Worm (Caenorhabditis elegans): ENCODE measurements around the gene F15D4.4.

The F15D4.4 gene

ce11 chrII:13243021-13243420 is at the start of gene F15D4.4:
F15D4.4 (minus strand) TSS chrII:13243121.
- TF ChIP-seq dao-5 (tag; optimal IDR thresholded peaks at IDR 0.05) = no peak
- no peak for TF ChIP-seq W03F9.2 (tag; optimal IDR thresholded peaks at IDR 0.05)
- TF ChIP-seq him-1 (tag; optimal IDR thresholded peaks at IDR 0.05) = no peak

ce11 chrII:13291406-13292124 is 48.6 kb upstream of the F15D4.4 start:
- no peak for TF ChIP-seq him-1 (tag; optimal IDR thresholded peaks at IDR 0.05)
- no peak for TF ChIP-seq W03F9.2 (tag; optimal IDR thresholded peaks at IDR 0.05)
- no peak for TF ChIP-seq dao-5 (tag; optimal IDR thresholded peaks at IDR 0.05)

ce11 chrII:13290518-13291286 is 47.8 kb upstream of the F15D4.4 start:
- TF ChIP-seq dao-5 (tag; optimal IDR thresholded peaks at IDR 0.05) = no peak
- no peak for TF ChIP-seq W03F9.2 (tag; optimal IDR thresholded peaks at IDR 0.05)
- no peak for TF ChIP-seq him-1 (tag; optimal IDR thresholded peaks at IDR 0.05)

ce11 chrII:13289891-13290290 is 47.0 kb upstream of the F15D4.4 start:
- no peak for TF ChIP-seq dao-5 (tag; optimal IDR thresholded peaks at IDR 0.05)
- no peak for TF ChIP-seq him-1 (tag; optimal IDR thresholded peaks at IDR 0.05)
- TF ChIP-seq W03F9.2 (tag; optimal IDR thresholded peaks at IDR 0.05) = no peak

ce11 chrII:13285729-13286128 is 42.8 kb upstream of the F15D4.4 start, which contains the start of gene ztf-22:
ztf-22 (minus strand) TSS chrII:13285829.
- no peak for TF ChIP-seq him-1 (tag; optimal IDR thresholded peaks at IDR 0.05)
- no peak for TF ChIP-seq W03F9.2 (tag; optimal IDR thresholded peaks at IDR 0.05)
- TF ChIP-seq dao-5 (tag; optimal IDR thresholded peaks at IDR 0.05) = no peak

ce11 chrII:13284148-13284547 is 41.2 kb upstream of the F15D4.4 start:
- TF ChIP-seq him-1 (tag; optimal IDR thresholded peaks at IDR 0.05) (no peak), W03F9.2 (tag; optimal IDR thresholded peaks at IDR 0.05) (no peak), dao-5 (tag; optimal IDR thresholded peaks at IDR 0.05) (no peak)

ce11 chrII:13283486-13283885 is 40.6 kb upstream of the F15D4.4 start:
- TF ChIP-seq him-1 (tag; optimal IDR thresholded peaks at IDR 0.05) (no peak), dao-5 (tag; optimal IDR thresholded peaks at IDR 0.05) (no peak)

- TF ChIP-seq him-1 (tag; optimal IDR thresholded peaks at IDR 0.05) = no peak
- TF ChIP-seq dao-5 (tag; optimal IDR thresholded peaks at IDR 0.05) = no peak
Observed at ce11 chrII:13282566-13282965, 39.6 kb upstream of the F15D4.4 start.

ce11 chrII:13279216-13280123 is 36.5 kb upstream of the F15D4.4 start:
- TF ChIP-seq dao-5 (tag; optimal IDR thresholded peaks at IDR 0.05) = no peak
- no peak for TF ChIP-seq W03F9.2 (tag; optimal IDR thresholded peaks at IDR 0.05)
- no peak for TF ChIP-seq him-1 (tag; optimal IDR thresholded peaks at IDR 0.05)

- TF ChIP-seq W03F9.2 (tag; optimal IDR thresholded peaks at IDR 0.05) = no peak
- TF ChIP-seq dao-5 (tag; optimal IDR thresholded peaks at IDR 0.05) = no peak
- no peak for TF ChIP-seq him-1 (tag; optimal IDR thresholded peaks at IDR 0.05)
Observed at ce11 chrII:13278716-13279115, 35.8 kb upstream of the F15D4.4 start.

- TF ChIP-seq W03F9.2 (tag; optimal IDR thresholded peaks at IDR 0.05) (no peak), him-1 (tag; optimal IDR thresholded peaks at IDR 0.05) (no peak), dao-5 (tag; optimal IDR thresholded peaks at IDR 0.05) (no peak)
Observed at ce11 chrII:13278214-13278613, 35.3 kb upstream of the F15D4.4 start.

ce11 chrII:13270776-13271175 is 27.9 kb upstream of the F15D4.4 start, which contains the start of gene Y48C3A.5:
Y48C3A.5 (plus strand) TSS chrII:13271076.
- TF ChIP-seq dao-5 (tag; optimal IDR thresholded peaks at IDR 0.05) (no peak), him-1 (tag; optimal IDR thresholded peaks at IDR 0.05) (no peak), W03F9.2 (tag; optimal IDR thresholded peaks at IDR 0.05) (no peak)

ce11 chrII:13267305-13267704 is 24.4 kb upstream of the F15D4.4 start:
- TF ChIP-seq him-1 (tag; optimal IDR thresholded peaks at IDR 0.05) (no peak), W03F9.2 (tag; optimal IDR thresholded peaks at IDR 0.05) (no peak), dao-5 (tag; optimal IDR thresholded peaks at IDR 0.05) (no peak)

All from whole organism, L4/young adult.